Fruit fly (Drosophila melanogaster) whole organism: Measurements from ENCODE around the gene Try29F.

Experiments used
- CG8478 ChIP-seq: fragments of >200 bp; optimal IDR thresholded peaks from 2 replicates; lab custom pipeline; 2018; ENCODE audit warnings: inconsistent platforms
- psq ChIP-seq: fragments of >200 bp; optimal IDR thresholded peaks from 2 replicates; lab custom pipeline; 2017
- usp ChIP-seq: fragments of >200 bp; optimal IDR thresholded peaks from 2 replicates; lab custom pipeline; 2017; ENCODE audit warnings: missing biosample characterization, missing genetic modification characterization, mixed read lengths

DNA sequence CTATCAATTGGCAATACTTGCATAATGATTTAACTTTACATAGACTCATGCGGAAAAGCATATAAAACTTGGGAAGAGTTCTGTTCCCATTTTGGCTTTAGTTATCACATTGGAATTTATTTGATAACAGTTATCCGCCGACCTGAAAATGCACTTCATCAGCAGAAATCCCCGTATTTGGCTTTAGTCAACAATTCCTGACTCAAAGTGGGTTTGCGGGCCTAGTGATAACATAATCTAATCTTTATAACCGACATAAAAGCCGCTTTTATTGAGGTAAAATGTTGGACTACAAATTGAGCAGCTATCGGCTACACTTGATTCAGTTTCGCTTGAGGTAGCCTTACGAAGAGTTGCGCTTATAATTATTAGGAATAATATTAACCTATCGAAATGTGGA, 11.9 kb downstream of the Try29F start, which contains the start of gene CG9568:
- TF ChIP-seq usp (GFP tag; lab: Kevin White, UChicago) (no peak), CG8478 (lab: Kevin White, UChicago) (no peak), psq (lab: Kevin White, UChicago) (no peak)
